Fruit fly (Drosophila melanogaster) S2 (cell line): Measurements from ENCODE around the gene CecA1.

Experiments used
- CG8478 ChIP-seq: fragments of >200 bp; optimal IDR thresholded peaks from 2 replicates; lab custom pipeline; 2018
- CTCF ChIP-seq, 2 experiments: fragments of >200 bp; optimal IDR thresholded peaks; 2 replicates each; lab custom pipeline; 2018

CecA1 gene

DNA sequence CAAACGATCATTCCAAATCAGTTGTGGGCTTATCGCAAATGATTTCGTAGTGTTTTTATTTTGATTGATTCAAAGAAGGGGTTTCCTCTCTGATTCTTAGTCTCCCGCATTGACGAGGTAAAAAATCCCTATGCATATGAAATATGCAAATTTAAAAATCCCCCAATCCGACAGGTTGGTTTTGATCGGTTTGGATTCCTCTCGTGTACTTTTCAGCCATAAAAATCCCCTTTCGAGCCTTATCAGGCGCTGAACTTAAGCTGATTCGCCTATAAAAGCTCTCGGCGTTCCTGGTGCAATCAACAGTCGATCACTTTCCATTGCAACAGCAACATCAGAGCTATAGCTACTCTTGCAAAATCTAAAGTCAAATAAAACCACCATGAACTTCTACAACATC lies 1.2 kb downstream of the CecA1 start, which contains the start of gene CecA2:
Gene CecA2, plus strand, starts transcription at position 301 of the 400 bp plus-strand sequence.
- TF ChIP-seq CTCF (optimal IDR thresholded peaks at IDR 0.05; lab: Kevin White, UChicago) = no peak
- TF ChIP-seq CG8478 (lab: Kevin White, UChicago) = no peak

DNA sequence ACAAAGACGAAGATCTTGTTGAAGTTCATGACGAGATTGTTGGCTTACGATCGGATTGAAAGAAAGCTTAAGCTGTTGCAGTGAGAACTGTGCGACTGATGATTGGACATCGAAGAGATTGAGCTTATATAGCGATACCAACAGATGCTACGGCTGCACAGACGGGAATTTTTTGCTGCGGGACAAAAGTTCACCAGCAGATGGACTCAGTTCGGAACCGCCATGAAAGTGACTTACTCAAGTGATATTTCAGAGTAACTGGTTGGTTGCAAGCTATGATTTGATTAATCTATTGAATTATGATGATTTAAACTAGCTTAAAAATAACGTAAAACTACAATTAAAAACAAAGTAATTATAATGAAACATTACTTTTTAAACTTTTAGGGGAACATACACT lies 3.0 kb downstream of the CecA1 start, which contains the start of gene CecB:
Gene CecB, minus strand, starts transcription at position 101 of the 400 bp plus-strand sequence.
- TF ChIP-seq CG8478 (lab: Kevin White, UChicago) = no peak
- TF ChIP-seq CTCF (optimal IDR thresholded peaks at IDR 0.05; lab: Kevin White, UChicago) = no peak

DNA sequence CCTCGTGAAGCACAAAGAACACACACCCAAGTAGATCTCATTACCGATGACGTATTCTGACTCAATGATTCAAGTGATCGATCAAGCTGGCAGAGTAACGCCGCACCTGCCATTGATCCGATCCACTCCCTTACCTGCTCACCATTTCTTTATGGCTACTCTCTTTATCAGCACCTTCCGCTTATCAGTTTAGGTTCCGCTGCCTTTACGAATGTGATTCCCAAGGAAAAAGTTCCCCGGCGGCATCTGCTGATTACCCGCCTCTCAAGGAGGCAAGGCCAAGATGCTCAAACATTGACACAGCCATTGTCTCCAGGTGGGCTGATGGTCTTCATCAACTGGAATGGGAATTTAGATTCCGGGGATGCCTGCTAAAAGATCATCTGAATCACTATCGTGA lies 4.3 kb downstream of the CecA1 start:
- TF ChIP-seq CTCF (optimal IDR thresholded peaks at IDR 0.05; lab: Kevin White, UChicago) (no peak), CG8478 (lab: Kevin White, UChicago) (no peak)

DNA sequence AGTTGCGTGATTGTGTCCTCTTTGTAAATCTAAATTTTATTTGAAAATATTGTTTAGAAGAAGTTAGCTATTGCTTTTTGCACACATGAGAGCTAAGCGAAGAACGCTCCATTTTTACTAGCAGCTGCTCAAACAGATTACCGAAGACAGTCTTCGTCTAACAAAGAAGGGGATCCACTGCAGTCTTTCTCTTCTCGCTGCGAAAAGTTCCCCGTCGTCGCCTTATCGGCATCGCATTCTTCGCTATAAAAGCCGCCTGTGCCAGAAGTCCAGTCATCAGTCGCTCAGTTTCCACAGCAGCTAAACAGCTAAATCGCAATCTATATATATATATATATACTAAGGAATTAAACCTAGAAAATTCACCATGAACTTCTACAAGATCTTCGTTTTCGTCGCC lies 5.5 kb downstream of the CecA1 start, which contains the start of gene CecC:
Gene CecC, plus strand, starts transcription at position 275 of the 400 bp plus-strand sequence.
- TF ChIP-seq CTCF (optimal IDR thresholded peaks at IDR 0.05; lab: Kevin White, UChicago) = no peak
- no peak for TF ChIP-seq CG8478 (lab: Kevin White, UChicago)

DNA sequence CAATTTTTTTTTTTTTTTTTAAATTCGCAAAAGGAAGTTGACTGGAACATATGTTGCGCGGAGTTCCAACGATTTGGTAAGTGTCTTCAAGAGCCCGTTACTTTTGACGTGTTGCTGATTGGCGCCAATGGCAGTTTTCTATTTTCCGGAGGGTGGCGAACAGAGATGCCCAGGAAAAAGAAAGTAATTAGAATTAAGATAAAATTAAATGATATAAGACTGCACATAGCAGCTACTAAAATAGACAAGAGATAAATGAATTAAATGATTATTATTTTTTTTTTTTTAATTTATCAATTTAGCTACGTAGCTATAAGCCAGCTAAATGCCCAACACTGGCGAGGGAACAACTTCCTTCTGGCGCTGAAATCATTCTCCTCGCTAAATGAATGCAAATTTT lies 11.6 kb downstream of the CecA1 start:
- no peak for TF ChIP-seq CTCF (optimal IDR thresholded peaks at IDR 0.05; lab: Kevin White, UChicago)
- TF ChIP-seq CG8478 (lab: Kevin White, UChicago) = no peak

DNA sequence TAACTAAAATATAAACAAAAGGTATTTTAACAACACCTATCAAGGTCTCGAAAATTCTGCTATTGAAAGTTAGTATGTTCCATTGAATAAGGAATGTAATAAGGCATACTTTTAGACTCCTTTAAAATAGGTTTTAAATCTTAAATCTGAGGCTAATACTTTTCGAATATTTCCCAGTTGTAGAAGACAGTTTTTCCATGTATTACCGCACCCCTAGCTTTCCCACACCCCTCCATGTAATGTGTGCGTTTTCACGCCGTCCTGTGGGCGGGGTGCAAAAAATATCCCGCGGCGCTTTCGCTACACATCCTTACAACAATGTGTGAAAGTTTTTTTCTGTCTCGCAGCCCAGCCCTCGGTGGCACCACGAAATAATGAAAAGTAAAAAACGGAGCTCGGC lies 13.9 kb downstream of the CecA1 start:
- TF ChIP-seq CTCF (optimal IDR thresholded peaks at IDR 0.05; lab: Kevin White, UChicago) = no peak
- TF ChIP-seq CG8478 (lab: Kevin White, UChicago) = no peak

DNA sequence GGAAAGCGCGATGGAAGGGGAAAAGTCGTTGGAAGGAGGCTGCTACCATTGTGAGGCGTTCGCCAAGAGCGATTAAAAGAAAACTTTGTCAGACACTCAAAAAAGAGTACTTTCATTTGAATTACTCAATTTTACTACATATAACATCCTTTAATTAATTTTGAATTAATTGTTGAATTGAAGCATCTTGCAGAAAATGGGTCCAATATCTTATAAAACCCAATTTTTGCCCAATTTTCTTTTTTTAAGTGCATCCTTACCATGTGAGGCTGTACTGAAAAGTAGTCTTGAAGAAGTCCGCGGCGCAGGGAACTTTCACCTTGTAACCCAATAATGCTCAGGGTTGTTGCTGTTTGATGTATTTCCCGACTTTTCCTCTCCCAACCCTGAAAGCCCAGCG lies 24.6 kb downstream of the CecA1 start:
- TF ChIP-seq CG8478 (lab: Kevin White, UChicago) = no peak
- no peak for TF ChIP-seq CTCF (optimal IDR thresholded peaks at IDR 0.05; lab: Kevin White, UChicago)

DNA sequence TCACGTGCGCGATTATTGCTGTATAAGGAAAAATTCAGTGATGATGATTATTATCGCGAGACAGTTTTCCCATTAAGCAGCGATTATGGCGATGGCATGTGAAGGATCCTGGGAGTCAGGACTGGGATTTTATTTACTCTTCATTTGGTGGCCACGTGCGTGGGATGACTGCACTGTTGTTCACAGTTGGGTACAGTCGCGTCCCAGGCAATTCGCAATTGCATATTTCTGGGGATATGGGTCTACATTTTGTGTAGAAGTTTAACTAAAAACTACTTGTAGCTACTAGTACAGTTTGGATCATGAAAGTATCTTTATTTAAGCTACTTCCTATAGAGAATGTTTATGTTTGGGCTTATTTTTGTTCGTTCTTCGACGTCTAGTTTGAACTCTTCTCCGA lies 26.3 kb downstream of the CecA1 start:
- no peak for TF ChIP-seq CG8478 (lab: Kevin White, UChicago)
- no peak for TF ChIP-seq CTCF (optimal IDR thresholded peaks at IDR 0.05; lab: Kevin White, UChicago)

DNA sequence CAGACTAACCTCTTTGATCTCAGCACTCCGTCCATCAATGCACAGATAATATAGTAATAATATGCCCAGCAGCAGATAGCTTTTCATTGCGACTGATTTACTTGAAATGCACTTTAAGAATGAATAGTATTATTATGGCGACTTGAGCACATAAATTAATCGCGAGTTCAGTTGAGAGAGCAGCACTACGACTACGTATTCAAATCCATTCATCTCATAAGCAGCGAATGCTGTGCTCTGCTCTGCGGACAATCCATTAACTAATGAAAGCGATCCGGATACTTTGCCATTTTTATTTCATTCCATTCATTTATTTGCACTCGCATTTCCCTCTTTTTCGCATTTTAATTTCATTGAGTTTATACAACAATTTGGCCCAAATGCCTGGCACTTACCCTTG lies 27.0 kb downstream of the CecA1 start, which contains the start of gene CG43448:
Gene CG43448, minus strand, starts transcription at position 101 of the 400 bp plus-strand sequence.
- TF ChIP-seq CG8478 (lab: Kevin White, UChicago) (no peak), CTCF (optimal IDR thresholded peaks at IDR 0.05; lab: Kevin White, UChicago) (no peak)

DNA sequence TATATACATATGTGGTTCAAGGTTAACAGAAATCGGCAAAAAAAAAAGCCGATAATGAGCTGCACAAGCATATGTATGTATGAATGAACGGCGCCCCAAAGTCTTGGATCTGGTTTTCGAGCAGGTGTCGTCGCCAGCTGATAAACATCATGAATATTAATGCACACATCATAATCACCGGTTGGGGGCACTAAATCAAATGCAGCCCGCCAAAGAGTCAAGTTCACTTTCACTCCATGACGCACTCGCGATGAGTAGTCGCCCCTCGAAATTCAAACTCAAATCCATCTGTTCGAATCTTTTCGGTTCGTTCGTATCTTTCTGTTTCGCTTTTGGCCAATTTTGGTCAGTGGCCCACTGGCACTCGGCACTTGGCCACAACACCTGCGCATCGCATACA lies 29.6 kb downstream of the CecA1 start:
- no peak for TF ChIP-seq CTCF (optimal IDR thresholded peaks at IDR 0.05; lab: Kevin White, UChicago)
- TF ChIP-seq CG8478 (lab: Kevin White, UChicago) = no peak

DNA sequence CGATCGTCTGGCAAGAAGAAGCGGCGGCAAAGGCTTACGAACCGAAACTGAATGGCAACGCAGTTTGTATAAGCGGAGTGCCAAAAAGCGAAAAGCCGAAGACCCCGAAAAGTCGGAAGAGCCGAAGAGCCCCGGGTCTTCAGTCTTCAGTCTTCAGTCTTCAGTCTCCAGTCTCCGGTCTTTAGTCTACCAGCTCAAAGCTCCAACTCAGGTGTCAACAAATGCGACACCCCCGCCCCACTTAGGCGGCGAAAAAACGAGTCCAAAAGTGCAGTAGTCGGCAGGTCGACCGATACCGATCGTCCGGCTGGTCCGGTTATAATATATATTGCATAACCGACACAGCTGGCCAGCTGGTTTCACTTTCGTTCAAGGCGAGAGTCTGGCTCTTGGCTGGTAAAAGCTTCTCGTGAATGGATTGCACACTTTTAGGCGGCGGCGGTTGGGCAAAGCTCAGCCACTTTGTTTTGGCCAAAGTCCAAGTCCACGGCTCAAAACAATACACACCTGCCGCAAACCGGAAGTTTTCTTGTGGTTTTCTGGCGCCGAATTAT lies 32.7 kb downstream of the CecA1 start, which contains the start of gene CG9737:
Gene CG9737, minus strand, starts transcription at position 51 of the 554 bp plus-strand sequence.
- no peak for TF ChIP-seq CTCF (optimal IDR thresholded peaks at IDR 0.05; lab: Kevin White, UChicago)
- no peak for TF ChIP-seq CG8478 (lab: Kevin White, UChicago)

DNA sequence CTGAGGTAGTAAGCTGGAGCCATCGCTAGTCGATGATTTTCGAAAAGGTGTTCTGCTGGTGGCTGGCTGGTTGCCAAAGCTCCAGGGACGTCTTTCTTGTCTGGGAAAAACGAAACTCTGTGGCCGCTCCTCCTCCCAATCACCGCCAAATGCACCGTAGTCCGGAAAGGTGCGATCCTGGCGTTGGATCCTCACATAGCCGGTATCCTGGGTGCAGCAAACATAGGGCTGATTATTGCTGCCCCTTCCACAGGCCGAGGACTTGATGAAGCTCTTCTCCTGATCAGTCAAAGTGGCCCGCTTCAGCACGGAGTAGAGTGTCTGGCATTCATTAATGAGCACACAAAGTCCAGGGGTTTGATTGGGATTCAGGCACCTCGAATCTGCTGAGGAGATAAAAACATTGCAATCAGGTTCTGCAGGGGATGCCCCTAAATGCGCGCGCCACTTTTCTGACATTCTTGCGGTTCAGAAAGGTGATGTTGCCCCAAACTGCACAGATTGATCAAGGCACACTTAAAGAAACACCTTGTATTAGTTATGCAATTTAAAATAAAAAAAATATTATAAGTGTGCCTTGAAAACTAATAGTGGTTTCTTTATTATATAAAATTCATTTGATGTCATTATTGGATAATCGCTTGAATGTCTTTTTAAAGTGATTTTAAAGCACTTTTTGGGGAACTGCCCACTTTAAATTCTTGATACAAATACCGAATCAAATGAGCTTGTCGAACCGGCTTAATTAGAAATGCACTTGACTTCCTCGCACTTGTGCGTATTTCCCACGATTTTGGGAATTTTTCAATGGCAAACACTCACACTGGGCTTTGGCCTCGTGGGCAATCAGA lies 35.3 kb downstream of the CecA1 start:
- TF ChIP-seq CG8478 (lab: Kevin White, UChicago) (no peak), CTCF (optimal IDR thresholded peaks at IDR 0.05; lab: Kevin White, UChicago) (no peak)

DNA sequence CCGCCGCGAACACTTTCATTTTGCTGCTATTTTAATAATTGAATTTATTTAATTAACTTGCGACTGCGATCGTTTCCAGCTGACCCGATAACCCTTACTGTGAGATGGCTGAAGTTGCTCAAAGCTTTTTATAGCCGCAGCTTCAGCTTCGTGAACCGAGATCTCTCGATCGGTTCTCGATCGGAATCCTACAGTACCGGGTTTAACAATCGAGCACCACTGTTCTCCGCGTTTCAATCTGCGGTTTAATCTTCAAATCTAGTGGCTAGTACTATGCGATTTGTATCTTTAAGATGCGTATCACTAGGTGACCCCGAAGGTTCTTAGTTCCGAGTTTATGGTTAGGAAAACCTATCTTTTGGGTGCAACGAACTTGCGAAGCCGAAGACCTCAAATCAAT lies 35.9 kb downstream of the CecA1 start, which contains the start of gene CG9733:
Gene CG9733, minus strand, starts transcription at position 101 of the 400 bp plus-strand sequence.
- TF ChIP-seq CTCF (optimal IDR thresholded peaks at IDR 0.05; lab: Kevin White, UChicago) (no peak), CG8478 (lab: Kevin White, UChicago) (no peak)

DNA sequence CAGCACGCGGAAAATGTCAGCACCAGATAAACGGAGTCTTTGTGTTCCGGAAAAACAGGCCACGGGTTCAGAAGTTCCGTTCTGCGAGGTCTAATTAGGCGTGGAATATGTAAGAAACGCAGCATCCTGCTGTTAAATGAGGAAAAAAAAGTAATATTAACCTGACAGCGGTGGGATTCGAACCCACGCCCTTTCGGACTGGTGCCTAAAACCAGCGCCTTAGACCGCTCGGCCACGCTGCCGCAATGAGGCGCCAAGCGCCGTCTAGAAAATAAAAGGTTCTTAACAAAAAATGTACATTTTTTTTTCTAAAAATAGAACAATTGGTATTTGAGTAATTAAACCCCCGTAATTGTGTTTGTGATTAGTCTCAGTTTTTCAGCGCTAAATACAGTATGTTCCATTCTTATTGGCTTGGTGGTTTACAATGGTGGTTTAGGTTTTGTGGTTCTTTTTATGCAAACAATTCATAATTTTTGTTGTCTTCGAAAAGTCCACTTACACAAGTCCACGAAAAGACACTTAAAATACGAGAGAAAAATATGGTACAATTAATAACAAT lies 37.2 kb downstream of the CecA1 start:
- TF ChIP-seq CTCF (optimal IDR thresholded peaks at IDR 0.05; lab: Kevin White, UChicago) (no peak), CG8478 (lab: Kevin White, UChicago) (no peak)

DNA sequence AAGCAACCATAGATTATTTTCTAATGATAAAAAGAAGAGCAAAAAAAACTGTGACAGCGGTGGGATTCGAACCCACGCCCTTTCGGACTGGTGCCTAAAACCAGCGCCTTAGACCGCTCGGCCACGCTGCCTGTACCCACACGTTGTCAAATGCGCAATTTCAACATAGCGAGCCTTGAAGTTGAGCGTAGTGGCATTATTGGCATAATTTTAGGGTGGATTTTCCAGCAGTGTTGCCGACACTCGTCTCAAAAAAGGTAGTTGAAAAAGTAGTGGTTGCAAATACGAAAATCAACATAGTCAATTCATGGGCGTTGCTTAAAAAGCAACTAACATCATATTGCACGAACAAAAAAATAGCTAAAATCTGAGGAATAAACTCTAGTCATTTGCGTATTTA lies 37.9 kb downstream of the CecA1 start:
- TF ChIP-seq CTCF (optimal IDR thresholded peaks at IDR 0.05; lab: Kevin White, UChicago) = no peak
- no peak for TF ChIP-seq CG8478 (lab: Kevin White, UChicago)
